Worm (Caenorhabditis elegans) whole organism, L4 larva: Measurements from ENCODE around the gene F12F6.1.

Experiments
- D1046.2 ChIP-seq: fragments of 200-800 bp; sonication (Bioruptor generic); IDR thresholded peaks from 2 replicates; pipeline ENCODE4 v1.3.6; 2022; ENCODE audit warnings: missing genetic modification characterization, missing compliant biosample characterization
- F26F4.8 ChIP-seq: fragments of 200-800 bp; sonication (Bioruptor generic); conservative IDR thresholded peaks from 2 replicates; pipeline ENCODE4 v1.3.6; 2022; ENCODE audit warnings: missing genetic modification characterization, missing compliant biosample characterization
- F44E2.7 ChIP-seq: fragments of 200-800 bp; sonication (Bioruptor generic); IDR thresholded peaks from 2 replicates; pipeline ENCODE4 v2.1.2; 2022; ENCODE audit warnings: missing genetic modification characterization, missing compliant biosample characterization
- F49E8.2 ChIP-seq: sonication (generic microtip); optimal IDR thresholded peaks from 2 replicates; lab custom pipeline; 2016; ENCODE audit warnings: missing compliant biosample characterization, mild to moderate bottlenecking, missing genetic modification characterization, borderline replicate concordance
- T26A8.4 ChIP-seq: fragments of 200-800 bp; sonication (Bioruptor generic); IDR thresholded peaks from 2 replicates; pipeline ENCODE4 v1.3.6; 2022; ENCODE audit warnings: missing genetic modification characterization, missing compliant biosample characterization
- aha-1 ChIP-seq: fragments of 150-350 bp; peaks from one replicate; lab custom pipeline; 2014; ENCODE audit warnings: missing biosample characterization, missing genetic modification characterization
- arid-1 ChIP-seq: fragments of 200-800 bp; sonication (Bioruptor generic); conservative IDR thresholded peaks from 2 replicates; pipeline ENCODE4 v1.3.6; 2022; ENCODE audit warnings: missing genetic modification reagents, missing genetic modification characterization, missing compliant biosample characterization
- ceh-20 ChIP-seq: fragments of 200-800 bp; sonication (Bioruptor generic); IDR thresholded peaks from 2 replicates; pipeline ENCODE4 v1.3.6; 2022; ENCODE audit warnings: missing genetic modification reagents, missing genetic modification characterization, missing compliant biosample characterization
- ceh-28 ChIP-seq: fragments of 150-350 bp; optimal IDR thresholded peaks from 2 replicates; lab custom pipeline; 2014; ENCODE audit warnings: missing biosample characterization, missing genetic modification reagents, missing genetic modification characterization
- ceh-32 ChIP-seq: sonication (generic microtip); optimal IDR thresholded peaks from 2 replicates; lab custom pipeline; 2016; ENCODE audit warnings: mild to moderate bottlenecking, missing genetic modification characterization, missing compliant biosample characterization; ENCODE audit not compliant: poor library complexity
- ceh-44 ChIP-seq: fragments of 200-800 bp; sonication (Bioruptor generic); IDR thresholded peaks from 2 replicates; pipeline ENCODE4 v1.3.6; 2022; ENCODE audit warnings: missing genetic modification reagents, missing genetic modification characterization, missing compliant biosample characterization
- ceh-82 ChIP-seq: sonication (generic microtip); optimal IDR thresholded peaks from 2 replicates; lab custom pipeline; 2017; ENCODE audit warnings: missing biosample characterization, missing genetic modification characterization
- dmd-6 ChIP-seq: fragments of 200-800 bp; sonication (Bioruptor generic); IDR thresholded peaks from 2 replicates; pipeline ENCODE4 v1.3.6; 2022; ENCODE audit warnings: missing genetic modification reagents, missing genetic modification characterization, missing compliant biosample characterization
- duxl-1 ChIP-seq: sonication (generic microtip); optimal IDR thresholded peaks from 2 replicates; lab custom pipeline; 2016; ENCODE audit warnings: mild to moderate bottlenecking, missing genetic modification characterization, moderate library complexity, missing compliant biosample characterization; ENCODE audit not compliant: poor library complexity
- dve-1 ChIP-seq: sonication (generic microtip); optimal IDR thresholded peaks from 2 replicates; lab custom pipeline; 2017; ENCODE audit warnings: antibody characterized with exemption, mild to moderate bottlenecking, missing genetic modification characterization, missing compliant biosample characterization; ENCODE audit not compliant: insufficient read depth
- egl-27 ChIP-seq: sonication (generic microtip); optimal IDR thresholded peaks from 3 replicates; lab custom pipeline; 2017; ENCODE audit warnings: missing biosample characterization, missing genetic modification reagents, missing genetic modification characterization
- fkh-10 ChIP-seq: fragments of 150-350 bp; optimal IDR thresholded peaks from 2 replicates; lab custom pipeline; 2014; ENCODE audit warnings: missing biosample characterization, missing genetic modification reagents, missing genetic modification characterization
- hif-1 ChIP-seq, 2 experiments: sonication (generic microtip); optimal IDR thresholded peaks; 2 replicates each; lab custom pipeline; 2016 to 2017; ENCODE audit warnings: missing compliant biosample characterization in 2 of 2, missing genetic modification characterization in 2 of 2, missing genetic modification reagents in 2 of 2, missing genotype in 2 of 2, mild to moderate bottlenecking in 1 of 2
- hlh-30 ChIP-seq: sonication (generic microtip); optimal IDR thresholded peaks from 2 replicates; lab custom pipeline; 2017; ENCODE audit warnings: antibody characterized with exemption, mild to moderate bottlenecking, missing genetic modification characterization, missing compliant biosample characterization; ENCODE audit not compliant: insufficient read depth
- lim-7 ChIP-seq: fragments of 200-800 bp; sonication (Bioruptor generic); IDR thresholded peaks from 2 replicates; pipeline ENCODE4 v1.3.6; 2022; ENCODE audit warnings: missing genetic modification characterization, missing compliant biosample characterization
- lin-1 ChIP-seq: fragments of 200-800 bp; sonication (Bioruptor generic); IDR thresholded peaks from 2 replicates; pipeline ENCODE4 v1.3.6; 2022; ENCODE audit warnings: missing genetic modification reagents, missing genetic modification characterization, missing compliant biosample characterization
- lin-15B ChIP-seq: fragments of 150-350 bp; sonication (generic microtip); optimal IDR thresholded peaks from 3 replicates; lab custom pipeline; 2014; ENCODE audit warnings: missing biosample characterization, missing genetic modification characterization
- lin-39 ChIP-seq: fragments of 150-350 bp; optimal IDR thresholded peaks from 2 replicates; lab custom pipeline; 2014; ENCODE audit warnings: missing biosample characterization, missing genetic modification reagents, missing genetic modification characterization
- mdl-1 ChIP-seq, 2 experiments: fragments of 150-350 bp in 1 of 2; sonication (generic microtip) in 1 of 2; optimal IDR thresholded peaks; 2 replicates each; lab custom pipeline; 2014 to 2017; ENCODE audit warnings: missing biosample characterization in 2 of 2, missing genetic modification characterization in 2 of 2
- mes-2 ChIP-seq: sonication (generic microtip); optimal IDR thresholded peaks from 2 replicates; lab custom pipeline; 2016; ENCODE audit warnings: missing genotype, mild to moderate bottlenecking, missing genetic modification characterization, missing compliant biosample characterization; ENCODE audit not compliant: poor library complexity, severe bottlenecking
- mxl-2 ChIP-seq: fragments of 200-800 bp; sonication (Bioruptor generic); conservative IDR thresholded peaks from 2 replicates; pipeline ENCODE4 v1.3.6; 2022; ENCODE audit warnings: missing genetic modification reagents, missing genetic modification characterization, missing compliant biosample characterization
- mxl-3 ChIP-seq: fragments of 200-800 bp; sonication (Bioruptor generic); optimal IDR thresholded peaks from 2 replicates; lab custom pipeline; 2018; ENCODE audit warnings: mild to moderate bottlenecking, missing genetic modification characterization, missing compliant biosample characterization
- nhr-102 ChIP-seq: sonication (generic microtip); optimal IDR thresholded peaks from 2 replicates; lab custom pipeline; 2016; ENCODE audit warnings: mild to moderate bottlenecking, missing genetic modification characterization, moderate library complexity, missing compliant biosample characterization
- nhr-111 ChIP-seq: fragments of 200-800 bp; sonication (Bioruptor generic); optimal IDR thresholded peaks from 2 replicates; lab custom pipeline; 2018; ENCODE audit warnings: mild to moderate bottlenecking, missing genetic modification characterization, missing compliant biosample characterization
- nhr-25 ChIP-seq: sonication (generic microtip); optimal IDR thresholded peaks from 2 replicates; lab custom pipeline; 2017; ENCODE audit warnings: missing genetic modification characterization, mild to moderate bottlenecking, missing compliant biosample characterization, antibody characterized with exemption, moderate library complexity, borderline replicate concordance; ENCODE audit not compliant: insufficient read depth
- nhr-42 ChIP-seq: fragments of 200-800 bp; sonication (Bioruptor generic); IDR thresholded peaks from 2 replicates; pipeline ENCODE4 v1.3.6; 2022; ENCODE audit warnings: missing genetic modification characterization, missing compliant biosample characterization
- nhr-6 ChIP-seq: fragments of 150-350 bp; optimal IDR thresholded peaks from 2 replicates; lab custom pipeline; 2014; ENCODE audit warnings: missing biosample characterization, missing genetic modification characterization
- pha-4 ChIP-seq, 2 experiments: fragments of 150-350 bp in 1 of 2; fragments of 200-800 bp in 1 of 2; sonication (Bioruptor generic) in 1 of 2; IDR thresholded peaks in 1 of 2; optimal IDR thresholded peaks in 1 of 2; 2 replicates each; pipeline versions ENCODE4 v1.3.6 to Lab custom; 2014 to 2022; ENCODE audit warnings: missing genetic modification characterization in 2 of 2, missing genetic modification reagents in 2 of 2, missing biosample characterization in 1 of 2, missing compliant biosample characterization in 1 of 2
- php-3 ChIP-seq: fragments of 200-800 bp; sonication (Bioruptor generic); IDR thresholded peaks from 2 replicates; pipeline ENCODE4 v1.3.6; 2022; ENCODE audit warnings: missing genetic modification reagents, missing genetic modification characterization, missing compliant biosample characterization
- pqm-1 ChIP-seq: sonication (generic microtip); optimal IDR thresholded peaks from 2 replicates; lab custom pipeline; 2017; ENCODE audit warnings: missing biosample characterization, missing genetic modification characterization
- saeg-2 ChIP-seq: fragments of 200-800 bp; sonication (Bioruptor generic); IDR thresholded peaks from 2 replicates; pipeline ENCODE4 v1.3.6; 2022; ENCODE audit warnings: missing genetic modification reagents, missing genetic modification characterization, missing compliant biosample characterization
- snpc-1.2 ChIP-seq: fragments of 200-800 bp; sonication (Bioruptor generic); IDR thresholded peaks from 2 replicates; pipeline ENCODE4 v1.3.6; 2022; ENCODE audit warnings: missing genetic modification reagents, missing genetic modification characterization, missing compliant biosample characterization
- tra-1 ChIP-seq: fragments of 200-800 bp; sonication (Bioruptor generic); IDR thresholded peaks from 2 replicates; pipeline ENCODE4 v1.3.6; 2022; ENCODE audit warnings: missing genetic modification reagents, missing genetic modification characterization, missing compliant biosample characterization
- unc-62 ChIP-seq, 3 experiments: fragments of 150-350 bp in 1 of 3; sonication (generic microtip); optimal IDR thresholded peaks in 2 of 3; peaks in 1 of 3; 1 replicate in 1 of 3; 2 replicates in 2 of 3; lab custom pipeline; 2014 to 2017; ENCODE audit warnings: missing biosample characterization in 3 of 3, missing genetic modification characterization in 3 of 3, missing genetic modification reagents in 3 of 3, missing genotype in 1 of 3
- vab-7 ChIP-seq: fragments of 200-800 bp; sonication (Bioruptor generic); IDR thresholded peaks from 2 replicates; pipeline ENCODE4 v1.3.6; 2022; ENCODE audit warnings: missing genetic modification reagents, missing genetic modification characterization, missing compliant biosample characterization
- zag-1 ChIP-seq: fragments of 150-350 bp; optimal IDR thresholded peaks from 2 replicates; lab custom pipeline; 2014; ENCODE audit warnings: missing biosample characterization, missing genetic modification characterization
- ztf-11 ChIP-seq: fragments of 150-350 bp; optimal IDR thresholded peaks from 2 replicates; lab custom pipeline; 2014; ENCODE audit warnings: missing biosample characterization, missing genetic modification characterization

F12F6.1 gene

ce11 chrIV:11583906-11584378 is at the start of gene F12F6.1 (continued):
- no peak for TF ChIP-seq nhr-25 (tag; lab: Kevin White, UChicago)
- TF ChIP-seq lin-39 (tag; lab: Kevin White, UChicago): no peak
- no peak for TF ChIP-seq ceh-32 (tag; lab: Kevin White, UChicago)
- TF ChIP-seq hif-1 (tag; optimal IDR thresholded peaks at IDR 0.05; lab: Kevin White, UChicago): no peak
- TF ChIP-seq dve-1 (tag; lab: Kevin White, UChicago): no peak
- TF ChIP-seq mxl-3 (GFP tag; lab: Kevin White, UChicago): peak; percentile 10
- TF ChIP-seq php-3 (GFP tag; lab: Robert Waterston, UW): no peak
- TF ChIP-seq arid-1 (GFP tag; lab: Robert Waterston, UW): no peak
- no peak for TF ChIP-seq duxl-1 (tag; lab: Kevin White, UChicago)
- no peak for TF ChIP-seq F44E2.7
- no peak for TF ChIP-seq mxl-2 (GFP tag; lab: Robert Waterston, UW)
- no peak for TF ChIP-seq nhr-42 (GFP tag; lab: Robert Waterston, UW)
- TF ChIP-seq ceh-82 (tag; lab: Kevin White, UChicago): no peak
- TF ChIP-seq saeg-2 (GFP tag; lab: Robert Waterston, UW): no peak
- TF ChIP-seq ceh-44 (GFP tag; lab: Robert Waterston, UW): 0 out of 2 replicates have a peak, but pooled peaks have one; percentile 14
- TF ChIP-seq F49E8.2 (tag; lab: Kevin White, UChicago): no peak
- no peak for TF ChIP-seq nhr-111 (GFP tag; lab: Kevin White, UChicago)
- TF ChIP-seq T26A8.4 (GFP tag; lab: Robert Waterston, UW): no peak
- TF ChIP-seq pqm-1 (tag; lab: Kevin White, UChicago): no peak
- TF ChIP-seq pha-4 (GFP tag; IDR thresholded peaks at IDR 0.05; lab: Robert Waterston, UW): no peak
- TF ChIP-seq pha-4 (tag; optimal IDR thresholded peaks at IDR 0.05; lab: Kevin White, UChicago): no peak
- TF ChIP-seq egl-27 (tag; lab: Kevin White, UChicago): no peak
- no peak for TF ChIP-seq lin-15B (tag; lab: Kevin White, UChicago)
- no peak for TF ChIP-seq snpc-1.2 (GFP tag; lab: Robert Waterston, UW)
- TF ChIP-seq ceh-28: no peak
- TF ChIP-seq D1046.2: no peak
- no peak for TF ChIP-seq mdl-1 (tag; optimal IDR thresholded peaks at IDR 0.05; lab: Kevin White, UChicago)
- no peak for TF ChIP-seq lin-1
- no peak for TF ChIP-seq ztf-11 (tag; lab: Kevin White, UChicago)
- TF ChIP-seq tra-1 (GFP tag; lab: Robert Waterston, UW): no peak
- TF ChIP-seq vab-7 (GFP tag; lab: Robert Waterston, UW): no peak
- no peak for TF ChIP-seq F26F4.8 (GFP tag; lab: Robert Waterston, UW)
- TF ChIP-seq aha-1: no peak
- 0 out of 2 replicates have a peak, but pooled peaks have one; percentile 42 for TF ChIP-seq ceh-20 (GFP tag; lab: Robert Waterston, UW)
- TF ChIP-seq nhr-6 (tag; lab: Kevin White, UChicago): peak; percentile 30
- no peak for TF ChIP-seq nhr-102 (tag; lab: Kevin White, UChicago)
- peak; percentile 60 for TF ChIP-seq hlh-30 (tag; lab: Kevin White, UChicago)
- TF ChIP-seq dmd-6 (GFP tag; lab: Robert Waterston, UW): 0 out of 2 replicates have a peak, but pooled peaks have one; percentile 18
- no peak for TF ChIP-seq mes-2
- TF ChIP-seq lim-7: no peak

DNA sequence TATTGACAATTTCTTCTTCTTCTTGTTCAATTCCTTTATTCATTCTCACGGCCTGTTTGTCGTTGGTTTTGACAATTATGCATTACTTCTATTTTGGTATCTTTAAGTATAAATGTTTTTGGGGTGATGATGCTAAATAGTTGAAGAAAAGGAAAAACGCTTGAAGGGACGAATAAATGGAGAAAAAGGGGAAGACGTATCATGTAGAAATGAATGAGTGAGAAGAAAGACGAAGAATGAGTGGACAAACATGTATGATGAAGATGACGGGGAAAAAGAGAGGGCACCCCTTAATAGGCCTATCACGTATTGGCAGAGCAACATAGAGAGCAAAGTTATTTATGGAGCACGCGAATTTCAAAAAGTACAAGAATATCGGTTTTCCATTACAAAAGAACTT is 35.1 kb upstream of the F12F6.1 start, which contains the start of gene M04B2.7:
Gene M04B2.7, minus strand, starts transcription at position 101 of the 400 bp plus-strand sequence.
- peak in 1 of 2 experiments; percentile 53 for TF ChIP-seq unc-62 (GFP tag; optimal IDR thresholded peaks at IDR 0.05 in 1 of 2; lab: Kevin White, UChicago)
- no peak for TF ChIP-seq unc-62 (tag; optimal IDR thresholded peaks at IDR 0.05; lab: Kevin White, UChicago)
- TF ChIP-seq fkh-10: no peak
- TF ChIP-seq tra-1 (GFP tag; lab: Robert Waterston, UW): no peak
- no peak for TF ChIP-seq zag-1
